Fruit fly (Drosophila melanogaster): ENCODE measurements around the gene Sld5.

Sld5 gene

dm6 chr3R:26030562-26030961 is 25.8 kb downstream of the Sld5 start:
- TF ChIP-seq ss (GFP tag; optimal IDR thresholded peaks at IDR 0.05) (peak in 1 of 2 experiments; percentile 60), Met (GFP tag; optimal IDR thresholded peaks at IDR 0.05) (no peak), CG3919 (GFP tag; optimal IDR thresholded peaks at IDR 0.05) (no peak), fkh (GFP tag; optimal IDR thresholded peaks at IDR 0.05) (peak; percentile 23)

DNA sequence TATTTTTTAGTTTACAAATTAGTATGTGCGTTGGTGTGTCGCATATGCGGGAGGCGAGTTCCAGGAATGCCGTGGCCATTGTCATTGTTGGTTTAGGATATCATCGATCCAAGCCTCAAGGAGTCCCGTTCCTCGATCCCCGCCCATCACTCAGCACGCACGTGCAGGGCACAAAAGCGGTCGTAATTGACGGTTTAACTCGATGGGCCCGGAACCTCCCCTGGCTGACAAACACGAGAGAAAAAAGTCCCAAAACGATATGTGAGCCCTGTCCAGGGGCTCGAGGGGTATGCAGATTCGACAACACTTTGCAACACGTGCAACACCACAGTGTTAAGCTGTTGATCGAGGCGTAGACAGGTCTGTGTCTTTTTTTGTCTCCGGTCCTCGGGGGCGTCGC is 28.4 kb downstream of the Sld5 start:
- TF ChIP-seq CG10631 (GFP tag; optimal IDR thresholded peaks at IDR 0.05) (no peak), dac (GFP tag; optimal IDR thresholded peaks at IDR 0.05) (no peak), CG15336 (GFP tag; IDR thresholded peaks at IDR 0.05) (no peak), CG8319 (GFP tag; optimal IDR thresholded peaks at IDR 0.05) (no peak), fd85E (GFP tag; optimal IDR thresholded peaks at IDR 0.05) (no peak), Hr38 (GFP tag; optimal IDR thresholded peaks at IDR 0.05) (no peak), CG4318 (GFP tag; optimal IDR thresholded peaks at IDR 0.05) (no peak), Eip78C (GFP tag) (no peak), CG11762 (GFP tag; optimal IDR thresholded peaks at IDR 0.05; ENCODE audit: insufficient read depth) (no peak), fkh (GFP tag; optimal IDR thresholded peaks at IDR 0.05) (no peak), vri (GFP tag; optimal IDR thresholded peaks at IDR 0.05) (no peak), dsx (GFP tag; optimal IDR thresholded peaks at IDR 0.05; ENCODE audit: poor library complexity, severe bottlenecking) (no peak), CG7368 (GFP tag; optimal IDR thresholded peaks at IDR 0.05) (no peak)

- no peak for TF ChIP-seq acj6 (GFP tag; optimal IDR thresholded peaks at IDR 0.05)
- TF ChIP-seq CG4318 (GFP tag; optimal IDR thresholded peaks at IDR 0.05): no peak
- TF ChIP-seq lz (GFP tag; optimal IDR thresholded peaks at IDR 0.05): no peak
- TF ChIP-seq Sox102F (GFP tag; optimal IDR thresholded peaks at IDR 0.05): no peak
- no peak for TF ChIP-seq CG3032 (tag; optimal IDR thresholded peaks at IDR 0.05)
- no peak for TF ChIP-seq spab (GFP tag; optimal IDR thresholded peaks at IDR 0.05)
- no peak for TF ChIP-seq esn (GFP tag; optimal IDR thresholded peaks at IDR 0.05)
- no peak for TF ChIP-seq Eip78C (GFP tag)
- no peak for TF ChIP-seq vri (GFP tag; optimal IDR thresholded peaks at IDR 0.05)
- no peak for TF ChIP-seq net (GFP tag; optimal IDR thresholded peaks at IDR 0.05)
- TF ChIP-seq achi (GFP tag; optimal IDR thresholded peaks at IDR 0.05): no peak
- TF ChIP-seq CG6854 (GFP tag; optimal IDR thresholded peaks at IDR 0.05): no peak
These were observed 29.6 kb downstream of the Sld5 start for dm6 chr3R:26026631-26027274.

DNA sequence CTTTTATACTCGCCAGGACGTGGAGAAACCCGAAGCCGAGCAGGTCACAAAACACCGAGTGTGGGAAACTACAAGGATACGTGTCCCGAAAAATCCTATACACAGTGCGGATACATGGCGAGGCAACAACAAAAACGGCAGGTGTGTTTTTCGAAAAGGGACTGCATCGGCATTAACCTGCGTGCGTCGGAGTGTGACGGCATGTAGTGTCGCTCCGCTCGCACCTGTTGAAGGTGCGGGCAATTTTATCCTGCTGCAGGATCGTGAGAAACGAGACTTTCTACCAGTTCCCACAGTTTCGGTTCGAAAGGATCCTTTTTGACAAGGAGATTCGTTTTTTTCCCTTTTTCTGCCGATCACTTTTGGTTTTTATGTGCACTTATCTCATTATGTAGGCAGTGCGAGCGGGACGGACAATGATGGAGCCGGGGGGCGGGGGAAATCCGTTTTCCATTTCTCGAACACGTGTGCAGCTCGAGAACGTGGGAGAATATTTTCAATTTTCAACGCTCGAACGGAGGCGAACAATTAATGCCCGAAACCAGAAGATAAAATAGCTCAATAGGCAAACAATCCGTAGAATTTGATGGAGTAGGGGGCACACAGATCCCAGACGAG is 31.6 kb downstream of the Sld5 start:
- TF ChIP-seq achi (GFP tag; optimal IDR thresholded peaks at IDR 0.05): no peak
- no peak for TF ChIP-seq Ets96B (tag; optimal IDR thresholded peaks at IDR 0.05)
- TF ChIP-seq ss (GFP tag; optimal IDR thresholded peaks at IDR 0.05): no peak
- no peak for TF ChIP-seq CG16779 (tag; optimal IDR thresholded peaks at IDR 0.05)
- TF ChIP-seq OdsH (GFP tag; optimal IDR thresholded peaks at IDR 0.05): no peak
- TF ChIP-seq Lpt (GFP tag; optimal IDR thresholded peaks at IDR 0.05): no peak
- no peak for TF ChIP-seq CG15336 (GFP tag; IDR thresholded peaks at IDR 0.05)
- TF ChIP-seq CG8119 (GFP tag; IDR thresholded peaks at IDR 0.05): no peak
- no peak for TF ChIP-seq CG3032 (tag; optimal IDR thresholded peaks at IDR 0.05)
- TF ChIP-seq Hr39 (GFP tag; optimal IDR thresholded peaks at IDR 0.05): no peak
- no peak for TF ChIP-seq cyc (GFP tag; optimal IDR thresholded peaks at IDR 0.05)
- TF ChIP-seq svp (GFP tag): no peak
- no peak for TF ChIP-seq Sox14 (GFP tag; optimal IDR thresholded peaks at IDR 0.05)
- TF ChIP-seq Met (GFP tag; optimal IDR thresholded peaks at IDR 0.05): no peak
- no peak for TF ChIP-seq CG8319 (GFP tag; optimal IDR thresholded peaks at IDR 0.05)
- no peak for TF ChIP-seq eg (GFP tag; IDR thresholded peaks at IDR 0.05)
- no peak for TF ChIP-seq CG6792 (GFP tag; optimal IDR thresholded peaks at IDR 0.05)
- TF ChIP-seq dsx (GFP tag; optimal IDR thresholded peaks at IDR 0.05; ENCODE audit: poor library complexity, severe bottlenecking): no peak

All from whole organism, prepupa.